Worm (Caenorhabditis elegans) whole organism, late embryonic: ENCODE results near the gene math-40.

Source experiments
- hlh-13 ChIP-seq: fragments of 200-800 bp; sonication (Bioruptor generic); optimal IDR thresholded peaks from 2 replicates; lab custom pipeline; 2018; ENCODE audit warnings: mild to moderate bottlenecking, missing genetic modification characterization, missing compliant biosample characterization
- pha-4 ChIP-seq: fragments of 150-350 bp; optimal IDR thresholded peaks from 2 replicates; lab custom pipeline; 2018; ENCODE audit warnings: missing biosample characterization, missing genetic modification reagents, missing genetic modification characterization
- unc-55 ChIP-seq: sonication (generic microtip); optimal IDR thresholded peaks from 2 replicates; lab custom pipeline; 2017; ENCODE audit warnings: missing biosample characterization, missing genetic modification reagents, missing genetic modification characterization

DNA sequence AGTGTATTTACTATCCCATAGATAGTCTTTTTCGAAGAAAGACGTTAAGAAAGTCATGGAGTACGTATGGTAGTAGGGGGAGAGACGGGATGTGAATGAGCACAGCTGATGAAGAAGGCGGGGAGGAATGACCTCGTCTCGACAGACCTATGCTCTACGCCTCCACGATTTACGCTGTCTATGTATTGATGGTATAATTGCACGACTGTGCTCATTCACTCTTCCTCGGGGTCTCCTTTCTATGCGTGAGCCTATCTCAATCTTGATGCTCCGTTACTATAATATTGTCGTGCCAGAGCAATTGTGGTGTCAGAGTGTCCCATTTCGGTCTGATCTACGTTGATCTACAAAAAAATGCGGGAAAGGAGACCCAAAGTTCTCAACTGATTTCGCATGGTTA is 44.2 kb upstream of the math-40 start, which contains the start of gene C08F1.10:
- TF ChIP-seq pha-4: no peak
- no peak for TF ChIP-seq hlh-13
- no peak for TF ChIP-seq unc-55 (GFP tag; lab: Kevin White, UChicago)
